Worm (Caenorhabditis elegans) whole organism, young adult: ENCODE results near the gene C39E9.12.

Source experiments
- him-1 ChIP-seq: sonication (generic microtip); optimal IDR thresholded peaks from 2 replicates; lab custom pipeline; 2016; ENCODE audit warnings: missing genotype, missing genetic modification reagents, missing genetic modification characterization, missing compliant biosample characterization
- lir-1 ChIP-seq: fragments of 200-800 bp; sonication (Bioruptor generic); conservative IDR thresholded peaks from 2 replicates; pipeline ENCODE4 v1.3.6; 2022; ENCODE audit warnings: missing genetic modification reagents, missing genetic modification characterization, missing compliant biosample characterization
- lsl-1 ChIP-seq: fragments of 200-800 bp; sonication (Bioruptor generic); optimal IDR thresholded peaks from 2 replicates; lab custom pipeline; 2018; ENCODE audit warnings: mild to moderate bottlenecking, missing genetic modification characterization, moderate library complexity, missing compliant biosample characterization
- sea-2 ChIP-seq: fragments of 200-800 bp; sonication (Bioruptor generic); IDR thresholded peaks from 2 replicates; pipeline ENCODE4 v1.3.6; 2022; ENCODE audit warnings: missing genetic modification characterization, missing compliant biosample characterization
- ztf-3 ChIP-seq: fragments of 200-800 bp; sonication (Bioruptor generic); optimal IDR thresholded peaks from 2 replicates; lab custom pipeline; 2018; ENCODE audit warnings: mild to moderate bottlenecking, missing genetic modification characterization, missing compliant biosample characterization

ce11 chrIV:13082836-13083763 is 10.7 kb upstream of the C39E9.12 start:
- TF ChIP-seq lsl-1 (no peak), ztf-3 (GFP tag; lab: Kevin White, UChicago) (no peak), sea-2 (GFP tag; lab: Robert Waterston, UW) (no peak), him-1 (tag; lab: Kevin White, UChicago) (no peak), lir-1 (GFP tag; lab: Robert Waterston, UW) (no peak)
